Fruit fly (Drosophila melanogaster) whole organism, embryonic: ENCODE data around the gene CG15373.

Source experiments
- Antp ChIP-seq: fragments of 200-800 bp; sonication (Bioruptor generic); optimal IDR thresholded peaks from 3 replicates; lab custom pipeline; 2016; ENCODE audit warnings: missing biosample characterization, missing genetic modification characterization
- CG12219 ChIP-seq: fragments of 200-800 bp; sonication (Bioruptor generic); optimal IDR thresholded peaks from 3 replicates; lab custom pipeline; 2018; ENCODE audit warnings: missing biosample characterization, mild to moderate bottlenecking, missing genetic modification characterization
- CG12391 ChIP-seq: fragments of 200-800 bp; sonication (Bioruptor generic); optimal IDR thresholded peaks from 3 replicates; lab custom pipeline; 2018; ENCODE audit warnings: missing biosample characterization, mild to moderate bottlenecking, missing genetic modification characterization, moderate library complexity
- CG14710 ChIP-seq: fragments of 200-800 bp; sonication (Bioruptor generic); optimal IDR thresholded peaks from 3 replicates; lab custom pipeline; 2019; ENCODE audit warnings: missing biosample characterization, mild to moderate bottlenecking, missing genetic modification characterization, moderate library complexity
- CG15514 ChIP-seq: fragments of 200-800 bp; sonication (Bioruptor generic); optimal IDR thresholded peaks from 3 replicates; lab custom pipeline; 2017; ENCODE audit warnings: missing biosample characterization, missing genetic modification characterization, mild to moderate bottlenecking, moderate library complexity, missing genetic modification reagents
- CG16779 ChIP-seq: fragments of 200-800 bp; sonication (Bioruptor generic); IDR thresholded peaks from 2 replicates; pipeline ENCODE4 v1.3.6; 2022; ENCODE audit warnings: missing biosample characterization, missing genetic modification characterization
- CG17568 ChIP-seq: fragments of 200-800 bp; sonication (Bioruptor generic); optimal IDR thresholded peaks from 2 replicates; lab custom pipeline; 2018; ENCODE audit warnings: missing biosample characterization, mild to moderate bottlenecking, missing genetic modification characterization, moderate library complexity
- CG1792 ChIP-seq: fragments of 200-800 bp; sonication (Bioruptor generic); optimal IDR thresholded peaks from 2 replicates; lab custom pipeline; 2016; ENCODE audit warnings: missing biosample characterization, missing genetic modification characterization
- CG18262 ChIP-seq: fragments of 200-800 bp; optimal IDR thresholded peaks from 3 replicates; lab custom pipeline; 2019; ENCODE audit warnings: missing biosample characterization, mild to moderate bottlenecking, missing genetic modification characterization, moderate library complexity
- CG2202 ChIP-seq: fragments of 200-800 bp; sonication (Bioruptor generic); optimal IDR thresholded peaks from 2 replicates; lab custom pipeline; 2018; ENCODE audit warnings: missing biosample characterization, mild to moderate bottlenecking, missing genetic modification characterization
- CG3065 ChIP-seq: fragments of 200-800 bp; sonication (Bioruptor generic); optimal IDR thresholded peaks from 2 replicates; lab custom pipeline; 2016; ENCODE audit warnings: missing biosample characterization, missing genetic modification characterization
- CG32532 ChIP-seq: fragments of 200-800 bp; sonication (Bioruptor generic); IDR thresholded peaks from 2 replicates; pipeline ENCODE4 v1.3.6; 2022; ENCODE audit warnings: missing biosample characterization, missing genetic modification characterization
- CG3281 ChIP-seq: fragments of 200-800 bp; sonication (Bioruptor generic); optimal IDR thresholded peaks from 3 replicates; lab custom pipeline; 2017; ENCODE audit warnings: missing biosample characterization, mild to moderate bottlenecking, missing genetic modification characterization
- CG3838 ChIP-seq: fragments of 200-800 bp; sonication (Bioruptor generic); optimal IDR thresholded peaks from 3 replicates; lab custom pipeline; 2016; ENCODE audit warnings: missing biosample characterization, missing genetic modification characterization
- CG4617 ChIP-seq: fragments of 200-800 bp; sonication (Bioruptor generic); optimal IDR thresholded peaks from 3 replicates; lab custom pipeline; 2016; ENCODE audit warnings: missing biosample characterization, missing genetic modification characterization, borderline replicate concordance
- CG6654 ChIP-seq: fragments of 200-800 bp; sonication (Bioruptor generic); optimal IDR thresholded peaks from 2 replicates; lab custom pipeline; 2017; ENCODE audit warnings: missing biosample characterization, mild to moderate bottlenecking, missing genetic modification characterization
- CG6813 ChIP-seq: fragments of 200-800 bp; sonication (Bioruptor generic); optimal IDR thresholded peaks from 2 replicates; lab custom pipeline; 2017; ENCODE audit warnings: missing biosample characterization, missing genetic modification characterization, mild to moderate bottlenecking, moderate library complexity, missing genetic modification reagents
- CG8359 ChIP-seq: fragments of 200-800 bp; sonication (Bioruptor generic); optimal IDR thresholded peaks from 2 replicates; lab custom pipeline; 2017; ENCODE audit warnings: missing biosample characterization, mild to moderate bottlenecking, missing genetic modification characterization, borderline replicate concordance
- CG9876 ChIP-seq: fragments of 200-800 bp; sonication (Bioruptor generic); optimal IDR thresholded peaks from 2 replicates; lab custom pipeline; 2016; ENCODE audit warnings: missing biosample characterization, missing genetic modification characterization
- CoRest ChIP-seq: fragments of 200-800 bp; sonication (Bioruptor generic); optimal IDR thresholded peaks from 3 replicates; lab custom pipeline; 2018; ENCODE audit warnings: missing biosample characterization, mild to moderate bottlenecking, missing genetic modification characterization, moderate library complexity
- D19B ChIP-seq: fragments of 200-800 bp; sonication (Bioruptor generic); optimal IDR thresholded peaks from 2 replicates; lab custom pipeline; 2017; ENCODE audit warnings: missing biosample characterization, mild to moderate bottlenecking, missing genetic modification characterization
- Fer1 ChIP-seq: fragments of 200-800 bp; sonication (Bioruptor generic); optimal IDR thresholded peaks from 2 replicates; lab custom pipeline; 2017; ENCODE audit warnings: missing biosample characterization, mild to moderate bottlenecking, missing genetic modification characterization
- GATAe ChIP-seq: fragments of 200-800 bp; sonication (Bioruptor generic); conservative IDR thresholded peaks from 2 replicates; pipeline ENCODE4 v1.3.6; 2022; ENCODE audit warnings: missing biosample characterization, missing genetic modification characterization
- Gsc ChIP-seq: fragments of 200-800 bp; sonication (Bioruptor generic); IDR thresholded peaks from 2 replicates; pipeline ENCODE4 v1.3.6; 2022; ENCODE audit warnings: missing biosample characterization, missing genetic modification characterization
- HLH3B ChIP-seq: fragments of 200-800 bp; sonication (Bioruptor generic); IDR thresholded peaks from 2 replicates; pipeline ENCODE4 v1.3.6; 2022; ENCODE audit warnings: missing biosample characterization, missing genetic modification characterization
- Jarid2 ChIP-seq: fragments of 200-800 bp; sonication (Bioruptor generic); optimal IDR thresholded peaks from 3 replicates; lab custom pipeline; 2017; ENCODE audit warnings: mild to moderate bottlenecking, missing biosample characterization, missing genetic modification reagents, missing genetic modification characterization
- Mad ChIP-seq: fragments of 200-800 bp; sonication (Bioruptor generic); optimal IDR thresholded peaks from 2 replicates; lab custom pipeline; 2016; ENCODE audit warnings: missing biosample characterization, missing genetic modification characterization
- NC2β ChIP-seq: fragments of 200-800 bp; sonication (Bioruptor generic); optimal IDR thresholded peaks from 2 replicates; lab custom pipeline; 2016; ENCODE audit warnings: missing biosample characterization, missing genetic modification characterization
- Neu2 ChIP-seq: fragments of 200-800 bp; sonication (Bioruptor generic); optimal IDR thresholded peaks from 3 replicates; lab custom pipeline; 2016; ENCODE audit warnings: missing biosample characterization, missing genetic modification characterization, borderline replicate concordance
- Nf-YC ChIP-seq: fragments of 200-800 bp; optimal IDR thresholded peaks from 3 replicates; lab custom pipeline; 2019; ENCODE audit warnings: missing biosample characterization, mild to moderate bottlenecking, missing genetic modification characterization, moderate library complexity
- Optix ChIP-seq: fragments of 200-800 bp; sonication (Bioruptor generic); IDR thresholded peaks from 3 replicates; pipeline ENCODE4 v1.3.6; 2022; ENCODE audit warnings: missing biosample characterization, missing genetic modification characterization
- Six4 ChIP-seq: fragments of 200-800 bp; sonication (Bioruptor generic); optimal IDR thresholded peaks from 2 replicates; lab custom pipeline; 2016; ENCODE audit warnings: missing biosample characterization, missing genetic modification characterization
- Sox100B ChIP-seq: fragments of 200-800 bp; sonication (Bioruptor generic); optimal IDR thresholded peaks from 3 replicates; lab custom pipeline; 2018; ENCODE audit warnings: missing biosample characterization, mild to moderate bottlenecking, missing genetic modification characterization
- Sox102F ChIP-seq: fragments of 200-800 bp; sonication (Bioruptor generic); optimal IDR thresholded peaks from 2 replicates; lab custom pipeline; 2018; ENCODE audit warnings: missing biosample characterization, mild to moderate bottlenecking, missing genetic modification characterization, moderate library complexity
- Sry-δ ChIP-seq: fragments of 200-800 bp; sonication (Bioruptor generic); optimal IDR thresholded peaks from 2 replicates; lab custom pipeline; 2016; ENCODE audit warnings: missing biosample characterization, missing genetic modification characterization
- Stat92E ChIP-seq, 3 experiments: fragments of >200 bp in 2 of 3; fragments of 200-800 bp in 1 of 3; sonication (Bioruptor generic) in 1 of 3; optimal IDR thresholded peaks; 2 replicates each; lab custom pipeline; 2017 to 2019; ENCODE audit warnings: missing biosample characterization in 3 of 3, missing genetic modification characterization in 3 of 3, mild to moderate bottlenecking in 1 of 3, moderate library complexity in 1 of 3
- Trl ChIP-seq, 3 experiments: fragments of >200 bp in 2 of 3; fragments of 200-800 bp in 1 of 3; sonication (Bioruptor generic) in 1 of 3; optimal IDR thresholded peaks; 2 replicates in 1 of 3; 3 replicates in 2 of 3; lab custom pipeline; 2016 to 2017; ENCODE audit warnings: missing biosample characterization in 1 of 3, missing genetic modification characterization in 1 of 3
- al ChIP-seq: fragments of 200-800 bp; sonication (Bioruptor generic); IDR thresholded peaks from 2 replicates; pipeline ENCODE4 v1.3.6; 2022; ENCODE audit warnings: missing biosample characterization, missing genetic modification characterization
- fu2 ChIP-seq: fragments of 200-800 bp; sonication (Bioruptor generic); optimal IDR thresholded peaks from 2 replicates; lab custom pipeline; 2016; ENCODE audit warnings: missing biosample characterization, missing genetic modification characterization
- hkb ChIP-seq, 2 experiments: fragments of 200-800 bp in 1 of 2; fragments of >200 bp in 1 of 2; sonication (Bioruptor generic) in 1 of 2; IDR thresholded peaks in 1 of 2; optimal IDR thresholded peaks in 1 of 2; 2 replicates each; pipeline versions ENCODE4 v1.3.6 to Lab custom; 2017 to 2022; ENCODE audit warnings: missing biosample characterization in 1 of 2, missing genetic modification characterization in 1 of 2
- kah ChIP-seq: fragments of 200-800 bp; sonication (Bioruptor generic); optimal IDR thresholded peaks from 2 replicates; lab custom pipeline; 2018; ENCODE audit warnings: missing biosample characterization, mild to moderate bottlenecking, missing genetic modification characterization
- otp ChIP-seq: fragments of 200-800 bp; sonication (Bioruptor generic); IDR thresholded peaks from 3 replicates; pipeline ENCODE4, ENCODE4 v1.3.6; 2022; ENCODE audit warnings: missing biosample characterization, missing genetic modification characterization
- prd ChIP-seq, 3 experiments: fragments of >200 bp in 2 of 3; fragments of 200-800 bp in 1 of 3; sonication (Bioruptor generic) in 1 of 3; optimal IDR thresholded peaks in 2 of 3; IDR thresholded peaks in 1 of 3; 2 replicates in 2 of 3; 3 replicates in 1 of 3; pipeline versions ENCODE4 v1.3.6 to Lab custom; 2017 to 2022; ENCODE audit warnings: missing biosample characterization in 1 of 3, missing genetic modification characterization in 1 of 3
- rib ChIP-seq: fragments of 200-800 bp; sonication (Bioruptor generic); IDR thresholded peaks from 2 replicates; pipeline ENCODE4 v1.3.6; 2022; ENCODE audit warnings: missing biosample characterization, missing genetic modification characterization
- ro ChIP-seq: fragments of 200-800 bp; sonication (Bioruptor generic); IDR thresholded peaks from 2 replicates; pipeline ENCODE4 v1.3.6; 2022; ENCODE audit warnings: missing biosample characterization, missing genetic modification characterization
- sob ChIP-seq: fragments of 200-800 bp; sonication (Bioruptor generic); IDR thresholded peaks from 2 replicates; pipeline ENCODE4 v1.3.6; 2022; ENCODE audit warnings: missing biosample characterization, missing genetic modification characterization
- sr ChIP-seq: fragments of 200-800 bp; sonication (Bioruptor generic); IDR thresholded peaks from 3 replicates; pipeline ENCODE4 v1.3.6; 2022; ENCODE audit warnings: missing biosample characterization, missing genetic modification characterization
- stc ChIP-seq: fragments of 200-800 bp; sonication (Bioruptor generic); IDR thresholded peaks from 2 replicates; pipeline ENCODE4 v1.3.6; 2022; ENCODE audit warnings: missing biosample characterization, missing genetic modification characterization

CG15373 gene

DNA sequence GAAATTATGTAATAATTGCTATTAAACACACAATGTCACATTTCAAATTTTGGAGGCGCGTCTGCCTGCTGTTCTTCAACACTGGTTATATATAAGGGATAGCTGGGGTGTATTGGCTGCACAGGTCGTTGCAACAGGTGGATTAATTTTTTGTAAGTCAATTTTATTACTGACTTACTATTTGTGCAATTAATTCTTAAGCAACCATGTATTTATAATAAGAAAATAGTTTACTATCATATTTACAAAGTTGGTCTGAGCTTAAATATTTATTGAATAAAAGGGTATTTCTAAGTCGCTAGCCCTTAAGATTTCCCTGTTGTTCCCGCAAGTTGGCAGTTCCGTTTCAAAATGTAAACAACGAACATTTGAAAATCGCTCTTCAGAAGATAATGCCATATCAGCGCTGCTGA is 49.0 kb downstream of the CG15373 start, which contains the start of gene RhoGAP16F (continued):
- TF ChIP-seq CG4617 (GFP tag; lab: Kevin White, UChicago) (peak; percentile 65), CG18262 (tag; lab: Kevin White, UChicago) (peak; percentile 84), stc (GFP tag; lab: Robert Waterston, UW) (peak; percentile 73; the same call in 1 of the 2 replicates), Sox102F (GFP tag; lab: Kevin White, UChicago) (peak; percentile 83), CoRest (tag; lab: Kevin White, UChicago) (peak; percentile 90), CG15514 (GFP tag; lab: Kevin White, UChicago) (peak; percentile 69), Trl (optimal IDR thresholded peaks at IDR 0.05; lab: Kevin White, UChicago) (no peak), Trl (GFP tag; optimal IDR thresholded peaks at IDR 0.05; lab: Kevin White, UChicago) (peak; percentile 78), CG6813 (GFP tag; lab: Kevin White, UChicago) (peak; percentile 72), CG32532 (GFP tag; lab: Robert Waterston, UW) (peak; percentile 81), CG8359 (GFP tag; lab: Kevin White, UChicago) (no peak), HLH3B (GFP tag; lab: Robert Waterston, UW) (peak; percentile 85), Sox100B (GFP tag; lab: Kevin White, UChicago) (peak; percentile 79), GATAe (GFP tag; lab: Robert Waterston, UW) (no peak), Neu2 (no peak), CG1792 (peak; percentile 41), fu2 (GFP tag; lab: Kevin White, UChicago) (peak; percentile 58), CG16779 (0 out of 2 replicates have a peak, but pooled peaks have one; percentile 24), Stat92E (GFP tag; optimal IDR thresholded peaks at IDR 0.05; lab: Kevin White, UChicago) (peak in 1 of 3 experiments; percentile 62), Six4 (GFP tag; lab: Kevin White, UChicago) (peak; percentile 78), hkb (optimal IDR thresholded peaks at IDR 0.05; lab: Kevin White, UChicago) (no peak), hkb (GFP tag; IDR thresholded peaks at IDR 0.05; lab: Robert Waterston, UW) (peak; percentile 79), Nf-YC (peak; percentile 72), Optix (peak; percentile 68; the same call in 1 of the 3 replicates), Sry-δ (GFP tag; lab: Kevin White, UChicago) (peak; percentile 19), CG6654 (GFP tag; lab: Kevin White, UChicago) (peak; percentile 38), sob (GFP tag; lab: Robert Waterston, UW) (peak; percentile 88), CG9876 (GFP tag; lab: Kevin White, UChicago) (peak; percentile 57), Antp (GFP tag; lab: Kevin White, UChicago) (peak; percentile 63), CG2202 (tag; lab: Kevin White, UChicago) (peak; percentile 72), prd (optimal IDR thresholded peaks at IDR 0.05; lab: Kevin White, UChicago) (no peak), prd (GFP tag; IDR thresholded peaks at IDR 0.05; lab: Robert Waterston, UW) (peak; percentile 93), ro (GFP tag; lab: Robert Waterston, UW) (peak; percentile 24; the same call in 1 of the 2 replicates), CG3065 (peak; percentile 73), al (peak; percentile 80), CG12219 (GFP tag; lab: Kevin White, UChicago) (peak; percentile 68), Jarid2 (peak; percentile 24), CG3838 (peak; percentile 67), otp (GFP tag; lab: Robert Waterston, UW) (peak; percentile 71; the same call in 2 of the 3 replicates), kah (GFP tag; lab: Kevin White, UChicago) (peak; percentile 84), CG14710 (tag; lab: Kevin White, UChicago) (peak; percentile 83), CG17568 (GFP tag; lab: Kevin White, UChicago) (no peak), Mad (GFP tag; lab: Kevin White, UChicago) (peak; percentile 80), sr (GFP tag; lab: Robert Waterston, UW) (0 out of 3 replicates have a peak, but pooled peaks have one; percentile 9), CG12391 (peak; percentile 89), NC2β (peak; percentile 63), D19B (GFP tag; lab: Kevin White, UChicago) (peak; percentile 99), CG3281 (GFP tag; lab: Kevin White, UChicago) (peak; percentile 83), Fer1 (GFP tag; lab: Kevin White, UChicago) (peak; percentile 79), Gsc (GFP tag; lab: Robert Waterston, UW) (peak; percentile 66), rib (GFP tag; lab: Robert Waterston, UW) (peak; percentile 52)
